Fruit fly (Drosophila melanogaster) whole organism, embryonic: ENCODE results near the gene Cby.

Experiments
- Atf3 ChIP-seq: fragments of 200-800 bp; sonication (Bioruptor generic); optimal IDR thresholded peaks from 3 replicates; lab custom pipeline; 2016; ENCODE audit warnings: missing biosample characterization, missing genetic modification characterization
- Atf6 ChIP-seq: fragments of 200-800 bp; sonication (Bioruptor generic); IDR thresholded peaks from 2 replicates; pipeline ENCODE4 v1.3.6; 2022; ENCODE audit warnings: missing biosample characterization, missing genetic modification characterization
- Bteb2 ChIP-seq: fragments of 200-800 bp; sonication (Bioruptor generic); optimal IDR thresholded peaks from 2 replicates; lab custom pipeline; 2016; ENCODE audit warnings: missing biosample characterization, missing genetic modification characterization
- C15 ChIP-seq: fragments of 200-800 bp; sonication (Bioruptor generic); IDR thresholded peaks from 3 replicates; pipeline ENCODE4 v1.3.6; 2022; ENCODE audit warnings: missing biosample characterization, missing genetic modification characterization
- CG10565 ChIP-seq: fragments of 200-800 bp; sonication (Bioruptor generic); optimal IDR thresholded peaks from 3 replicates; lab custom pipeline; 2016; ENCODE audit warnings: missing biosample characterization, mild to moderate bottlenecking, missing genetic modification characterization
- CG10959 ChIP-seq: fragments of 200-800 bp; sonication (Bioruptor generic); IDR thresholded peaks from 2 replicates; pipeline ENCODE4 v1.3.6; 2022; ENCODE audit warnings: missing biosample characterization, missing genetic modification characterization
- CG11456 ChIP-seq: fragments of 200-800 bp; sonication (Bioruptor generic); IDR thresholded peaks from 3 replicates; pipeline ENCODE4 v1.3.6; 2022; ENCODE audit warnings: missing biosample characterization, missing genetic modification characterization
- CG12155 ChIP-seq: fragments of 200-800 bp; sonication (Bioruptor generic); optimal IDR thresholded peaks from 3 replicates; lab custom pipeline; 2016; ENCODE audit warnings: missing biosample characterization, missing genetic modification characterization
- CG13894 ChIP-seq: fragments of 200-800 bp; sonication (Bioruptor generic); optimal IDR thresholded peaks from 3 replicates; lab custom pipeline; 2018; ENCODE audit warnings: missing biosample characterization, mild to moderate bottlenecking, missing genetic modification characterization, moderate library complexity
- CG14965 ChIP-seq: fragments of 200-800 bp; sonication (Bioruptor generic); optimal IDR thresholded peaks from 2 replicates; lab custom pipeline; 2016; ENCODE audit warnings: missing biosample characterization, missing genetic modification characterization, borderline replicate concordance
- CG15514 ChIP-seq: fragments of 200-800 bp; sonication (Bioruptor generic); optimal IDR thresholded peaks from 3 replicates; lab custom pipeline; 2017; ENCODE audit warnings: missing biosample characterization, missing genetic modification characterization, mild to moderate bottlenecking, moderate library complexity, missing genetic modification reagents
- CG17359 ChIP-seq: fragments of 200-800 bp; sonication (Bioruptor generic); optimal IDR thresholded peaks from 3 replicates; lab custom pipeline; 2018; ENCODE audit warnings: missing biosample characterization, mild to moderate bottlenecking, missing genetic modification characterization, moderate library complexity
- CG17829 ChIP-seq: fragments of 200-800 bp; optimal IDR thresholded peaks from 2 replicates; lab custom pipeline; 2019; ENCODE audit warnings: missing biosample characterization, mild to moderate bottlenecking, missing genetic modification characterization, moderate library complexity
- CG17912 ChIP-seq: fragments of 200-800 bp; sonication (Bioruptor generic); optimal IDR thresholded peaks from 2 replicates; lab custom pipeline; 2018; ENCODE audit warnings: missing biosample characterization, mild to moderate bottlenecking, missing genetic modification characterization
- CG18262 ChIP-seq: fragments of 200-800 bp; optimal IDR thresholded peaks from 3 replicates; lab custom pipeline; 2019; ENCODE audit warnings: missing biosample characterization, mild to moderate bottlenecking, missing genetic modification characterization, moderate library complexity
- CG1832 ChIP-seq: fragments of 200-800 bp; sonication (Bioruptor generic); optimal IDR thresholded peaks from 2 replicates; lab custom pipeline; 2017; ENCODE audit warnings: missing biosample characterization, mild to moderate bottlenecking, missing genetic modification characterization, inconsistent platforms
- CG2120 ChIP-seq: fragments of 200-800 bp; sonication (Bioruptor generic); optimal IDR thresholded peaks from 3 replicates; lab custom pipeline; 2016; ENCODE audit warnings: missing biosample characterization, missing genetic modification characterization
- CG2678 ChIP-seq: fragments of 200-800 bp; sonication (Bioruptor generic); optimal IDR thresholded peaks from 3 replicates; lab custom pipeline; 2019; ENCODE audit warnings: missing biosample characterization, mild to moderate bottlenecking, missing genetic modification characterization, moderate library complexity
- CG30020 ChIP-seq: fragments of 200-800 bp; optimal IDR thresholded peaks from 2 replicates; lab custom pipeline; 2019; ENCODE audit warnings: missing biosample characterization, mild to moderate bottlenecking, missing genetic modification characterization, moderate library complexity
- CG30403 ChIP-seq: fragments of 200-800 bp; sonication (Bioruptor generic); optimal IDR thresholded peaks from 3 replicates; lab custom pipeline; 2016; ENCODE audit warnings: missing biosample characterization, missing genetic modification characterization
- CG30431 ChIP-seq: fragments of 200-800 bp; sonication (Bioruptor generic); optimal IDR thresholded peaks from 2 replicates; lab custom pipeline; 2017; ENCODE audit warnings: missing biosample characterization, missing genetic modification characterization
- CG32772 ChIP-seq: fragments of 200-800 bp; sonication (Bioruptor generic); IDR thresholded peaks from 2 replicates; pipeline ENCODE4 v1.3.6; 2022; ENCODE audit warnings: missing biosample characterization, missing genetic modification characterization
- CG3838 ChIP-seq: fragments of 200-800 bp; sonication (Bioruptor generic); optimal IDR thresholded peaks from 3 replicates; lab custom pipeline; 2016; ENCODE audit warnings: missing biosample characterization, missing genetic modification characterization
- CG6254 ChIP-seq: fragments of 200-800 bp; sonication (Bioruptor generic); optimal IDR thresholded peaks from 3 replicates; lab custom pipeline; 2017; ENCODE audit warnings: mild to moderate bottlenecking, missing biosample characterization, missing genetic modification reagents, missing genetic modification characterization
- CG6272 ChIP-seq: fragments of 200-800 bp; sonication (Bioruptor generic); IDR thresholded peaks from 2 replicates; pipeline ENCODE4 v1.3.6; 2022; ENCODE audit warnings: missing biosample characterization, missing genetic modification characterization
- CG7271 ChIP-seq: fragments of 200-800 bp; sonication (Bioruptor generic); optimal IDR thresholded peaks from 2 replicates; lab custom pipeline; 2018; ENCODE audit warnings: missing biosample characterization, mild to moderate bottlenecking, missing genetic modification characterization, moderate library complexity
- CG7556 ChIP-seq: fragments of 200-800 bp; sonication (Bioruptor generic); optimal IDR thresholded peaks from 2 replicates; lab custom pipeline; 2017; ENCODE audit warnings: missing biosample characterization, mild to moderate bottlenecking, missing genetic modification characterization
- CG7839 ChIP-seq: fragments of 200-800 bp; sonication (Bioruptor generic); optimal IDR thresholded peaks from 3 replicates; lab custom pipeline; 2018; ENCODE audit warnings: missing biosample characterization, mild to moderate bottlenecking, missing genetic modification characterization, moderate library complexity
- CG9609 ChIP-seq: fragments of 200-800 bp; sonication (Bioruptor generic); optimal IDR thresholded peaks from 3 replicates; lab custom pipeline; 2016; ENCODE audit warnings: missing biosample characterization, missing genetic modification characterization
- CTCF ChIP-seq: fragments of 200-800 bp; sonication (Bioruptor generic); optimal IDR thresholded peaks from 2 replicates; lab custom pipeline; 2017; ENCODE audit warnings: missing biosample characterization, mild to moderate bottlenecking, missing genetic modification characterization, moderate library complexity
- Chrac-16 ChIP-seq: fragments of 200-800 bp; sonication (Bioruptor generic); optimal IDR thresholded peaks from 3 replicates; lab custom pipeline; 2016; ENCODE audit warnings: missing biosample characterization, missing genetic modification characterization
- E2f2 ChIP-seq: fragments of 200-800 bp; sonication (Bioruptor generic); IDR thresholded peaks from 2 replicates; pipeline ENCODE4 v1.3.6; 2022; ENCODE audit warnings: missing biosample characterization, missing genetic modification characterization
- Eip74EF ChIP-seq, 2 experiments: fragments of 200-800 bp in 1 of 2; fragments of >200 bp in 1 of 2; sonication (Bioruptor generic) in 1 of 2; optimal IDR thresholded peaks; 2 replicates each; lab custom pipeline; 2017 to 2019; ENCODE audit warnings: missing biosample characterization in 2 of 2, missing genetic modification characterization in 2 of 2, mild to moderate bottlenecking in 1 of 2, moderate library complexity in 1 of 2
- HLH4C ChIP-seq: fragments of 200-800 bp; sonication (Bioruptor generic); IDR thresholded peaks from 3 replicates; pipeline ENCODE4 v1.3.6; 2022; ENCODE audit warnings: missing biosample characterization, missing genetic modification characterization; ENCODE audit not compliant: partially characterized antibody
- Hey ChIP-seq: fragments of 200-800 bp; sonication (Bioruptor generic); optimal IDR thresholded peaks from 3 replicates; lab custom pipeline; 2018; ENCODE audit warnings: missing biosample characterization, mild to moderate bottlenecking, missing genetic modification characterization
- HmgZ ChIP-seq: fragments of 200-800 bp; sonication (Bioruptor generic); optimal IDR thresholded peaks from 2 replicates; lab custom pipeline; 2018; ENCODE audit warnings: missing biosample characterization, mild to moderate bottlenecking, missing genetic modification characterization
- Lpt ChIP-seq: fragments of >200 bp; optimal IDR thresholded peaks from 2 replicates; lab custom pipeline; 2018; ENCODE audit warnings: missing biosample characterization, missing genetic modification characterization
- Mad ChIP-seq: fragments of 200-800 bp; sonication (Bioruptor generic); optimal IDR thresholded peaks from 2 replicates; lab custom pipeline; 2016; ENCODE audit warnings: missing biosample characterization, missing genetic modification characterization
- Nf-YB ChIP-seq: fragments of 200-800 bp; sonication (Bioruptor generic); optimal IDR thresholded peaks from 3 replicates; lab custom pipeline; 2019; ENCODE audit warnings: missing biosample characterization, mild to moderate bottlenecking, missing genetic modification characterization, moderate library complexity
- Sox102F ChIP-seq: fragments of 200-800 bp; sonication (Bioruptor generic); optimal IDR thresholded peaks from 2 replicates; lab custom pipeline; 2018; ENCODE audit warnings: missing biosample characterization, mild to moderate bottlenecking, missing genetic modification characterization, moderate library complexity
- ash1 ChIP-seq: fragments of 200-800 bp; sonication (Bioruptor generic); optimal IDR thresholded peaks from 2 replicates; lab custom pipeline; 2018; ENCODE audit warnings: missing biosample characterization, mild to moderate bottlenecking, missing genetic modification characterization
- fu2 ChIP-seq: fragments of 200-800 bp; sonication (Bioruptor generic); optimal IDR thresholded peaks from 2 replicates; lab custom pipeline; 2016; ENCODE audit warnings: missing biosample characterization, missing genetic modification characterization
- hbn ChIP-seq: fragments of 200-800 bp; sonication (Bioruptor generic); IDR thresholded peaks from 2 replicates; pipeline ENCODE4 v1.3.6; 2022; ENCODE audit warnings: missing biosample characterization, missing genetic modification characterization; ENCODE audit not compliant: partially characterized antibody
- ind ChIP-seq: fragments of 200-800 bp; sonication (Bioruptor generic); optimal IDR thresholded peaks from 3 replicates; lab custom pipeline; 2016; ENCODE audit warnings: missing biosample characterization, missing genetic modification characterization
- nau ChIP-seq: fragments of 200-800 bp; sonication (Bioruptor generic); optimal IDR thresholded peaks from 3 replicates; lab custom pipeline; 2017; ENCODE audit warnings: missing biosample characterization, mild to moderate bottlenecking, missing genetic modification characterization, missing genetic modification reagents
- repo ChIP-seq: fragments of 200-800 bp; sonication (Bioruptor generic); optimal IDR thresholded peaks from 2 replicates; lab custom pipeline; 2016; ENCODE audit warnings: missing biosample characterization, missing genetic modification characterization
- seq ChIP-seq: fragments of 200-800 bp; sonication (Bioruptor generic); IDR thresholded peaks from 2 replicates; pipeline ENCODE4 v1.3.6; 2022; ENCODE audit warnings: missing biosample characterization, missing genetic modification characterization
- sima ChIP-seq: fragments of 200-800 bp; sonication (Bioruptor generic); optimal IDR thresholded peaks from 2 replicates; lab custom pipeline; 2016; ENCODE audit warnings: missing biosample characterization, missing genetic modification characterization
- tap ChIP-seq: fragments of 200-800 bp; optimal IDR thresholded peaks from 3 replicates; lab custom pipeline; 2019; ENCODE audit warnings: missing biosample characterization, mild to moderate bottlenecking, missing genetic modification characterization, moderate library complexity
- trem ChIP-seq: fragments of 200-800 bp; optimal IDR thresholded peaks from 3 replicates; lab custom pipeline; 2019; ENCODE audit warnings: missing biosample characterization, mild to moderate bottlenecking, missing genetic modification characterization, moderate library complexity
- zfh1 ChIP-seq: fragments of 200-800 bp; sonication (Bioruptor generic); IDR thresholded peaks from 3 replicates; pipeline ENCODE4 v1.3.6; 2022; ENCODE audit warnings: missing biosample characterization, missing genetic modification characterization

The Cby gene

dm6 chr3R:21823699-21824406, 44.0 kb upstream of the Cby start:
- peak; percentile 47 for TF ChIP-seq tap
- peak; percentile 10 for TF ChIP-seq Sox102F (GFP tag; lab: Kevin White, UChicago)
- no peak for TF ChIP-seq hbn (GFP tag; lab: Robert Waterston, UW)
- TF ChIP-seq CG30431 (GFP tag; lab: Kevin White, UChicago): no peak
- TF ChIP-seq zfh1 (GFP tag; lab: Robert Waterston, UW): no peak
- no peak for TF ChIP-seq repo (GFP tag; lab: Kevin White, UChicago)
- TF ChIP-seq Eip74EF (GFP tag; optimal IDR thresholded peaks at IDR 0.05; lab: Kevin White, UChicago): no peak
- no peak for TF ChIP-seq CG7271 (tag; lab: Kevin White, UChicago)
- no peak for TF ChIP-seq CG32772 (GFP tag; lab: Robert Waterston, UW)
- TF ChIP-seq CG6254: peak; percentile 44
- TF ChIP-seq CG2120 (GFP tag; lab: Kevin White, UChicago): no peak
- TF ChIP-seq CG7839 (tag; lab: Kevin White, UChicago): peak; percentile 54
- peak; percentile 45 for TF ChIP-seq CG7556
- TF ChIP-seq Chrac-16 (GFP tag; lab: Kevin White, UChicago): no peak
- TF ChIP-seq CG2678 (tag; lab: Kevin White, UChicago): peak; percentile 61
- TF ChIP-seq nau: no peak
- no peak for TF ChIP-seq Lpt
- TF ChIP-seq ind (GFP tag; lab: Kevin White, UChicago): peak; percentile 4
- TF ChIP-seq CG17359: peak; percentile 36
- TF ChIP-seq CG14965 (GFP tag; lab: Kevin White, UChicago): no peak
- TF ChIP-seq Mad (GFP tag; lab: Kevin White, UChicago): no peak
- TF ChIP-seq CG12155: no peak
- no peak for TF ChIP-seq sima (GFP tag; lab: Kevin White, UChicago)
- no peak for TF ChIP-seq seq (GFP tag; lab: Robert Waterston, UW)
- no peak for TF ChIP-seq CG3838 (GFP tag; lab: Kevin White, UChicago)
- TF ChIP-seq CG17829 (tag; lab: Kevin White, UChicago): peak; percentile 39
- TF ChIP-seq fu2 (GFP tag; lab: Kevin White, UChicago): no peak
- TF ChIP-seq CG10565: no peak
- no peak for TF ChIP-seq ash1 (GFP tag; lab: Kevin White, UChicago)
- TF ChIP-seq CG6272 (GFP tag; lab: Robert Waterston, UW): no peak
- no peak for TF ChIP-seq CG13894 (tag; lab: Kevin White, UChicago)
- no peak for TF ChIP-seq HmgZ (tag; lab: Kevin White, UChicago)
- no peak for TF ChIP-seq Atf3 (GFP tag; lab: Kevin White, UChicago)
- peak; percentile 1 for TF ChIP-seq trem (tag; lab: Kevin White, UChicago)
- no peak for TF ChIP-seq CG15514 (GFP tag; lab: Kevin White, UChicago)
- no peak for TF ChIP-seq C15
- TF ChIP-seq Nf-YB (GFP tag; lab: Kevin White, UChicago): peak; percentile 19
- TF ChIP-seq Bteb2 (GFP tag; lab: Kevin White, UChicago): no peak
- TF ChIP-seq Hey (tag; lab: Kevin White, UChicago): no peak
- TF ChIP-seq Atf6: no peak
- no peak for TF ChIP-seq E2f2 (GFP tag; lab: Robert Waterston, UW)
- no peak for TF ChIP-seq CG11456 (GFP tag; lab: Robert Waterston, UW)
- no peak for TF ChIP-seq CG1832 (GFP tag; lab: Kevin White, UChicago)
- peak; percentile 69 for TF ChIP-seq CG10959 (GFP tag; lab: Robert Waterston, UW)
- no peak for TF ChIP-seq CG17912 (GFP tag; lab: Kevin White, UChicago)
- TF ChIP-seq CTCF (GFP tag; lab: Kevin White, UChicago): no peak
- peak; percentile 9 for TF ChIP-seq CG30403 (GFP tag; lab: Kevin White, UChicago)
- no peak for TF ChIP-seq HLH4C (GFP tag; lab: Robert Waterston, UW)
- peak; percentile 70 for TF ChIP-seq CG18262 (tag; lab: Kevin White, UChicago)
- no peak for TF ChIP-seq CG30020 (tag; lab: Kevin White, UChicago)
- no peak for TF ChIP-seq CG9609
